4 fruit fly cellular contexts compared by ENCODE assay signal in genomic region chr3L:19234922-19235702, dm6.
TF ChIP-seq lines count a peak whose summit lies in the region.

Gene fz2 (minus strand): TSS chr3L:19235373.

- no peak for TF ChIP-seq CTCF in whole organism, embryonic (GFP tag; optimal IDR thresholded peaks at IDR 0.05; lab: Kevin White, UChicago)

TF ChIP-seq in whole organism, adult, 20 proteins besides CTCF, POLR2A, EP300 and RAD21:
- peak; percentile 21 for TF ChIP-seq bab1 (GFP tag; optimal IDR thresholded peaks at IDR 0.05; lab: Kevin White, UChicago)
- TF ChIP-seq Mnt (GFP tag; optimal IDR thresholded peaks at IDR 0.05; lab: Kevin White, UChicago) = no peak
- peak; percentile 11 for TF ChIP-seq tj (GFP tag; optimal IDR thresholded peaks at IDR 0.05; lab: Kevin White, UChicago)
- TF ChIP-seq cic (GFP tag; optimal IDR thresholded peaks at IDR 0.05; lab: Kevin White, UChicago) = peak; percentile 13
- peak; percentile 91 for TF ChIP-seq kay (GFP tag; lab: Kevin White, UChicago; ENCODE audit: borderline replicate concordance)
- TF ChIP-seq CG1620 (GFP tag; optimal IDR thresholded peaks at IDR 0.05; lab: Kevin White, UChicago) = no peak

TF ChIP-seq in whole organism, embryonic, 481 proteins besides CTCF, POLR2A, EP300 and RAD21 (continues in another document):
- TF ChIP-seq Bdp1 (GFP tag; optimal IDR thresholded peaks at IDR 0.05; lab: Kevin White, UChicago) (no peak), CG2678 (tag; optimal IDR thresholded peaks at IDR 0.05; lab: Kevin White, UChicago) (no peak), crp (GFP tag; optimal IDR thresholded peaks at IDR 0.05; lab: Kevin White, UChicago) (no peak), eve (GFP tag; optimal IDR thresholded peaks at IDR 0.05; lab: Kevin White, UChicago) (no peak), CG8478 (optimal IDR thresholded peaks at IDR 0.05; lab: Kevin White, UChicago) (no peak), CG10267 (tag; optimal IDR thresholded peaks at IDR 0.05; lab: Kevin White, UChicago) (no peak), HLH54F (GFP tag; optimal IDR thresholded peaks at IDR 0.05; lab: Kevin White, UChicago) (no peak), CG12219 (GFP tag; optimal IDR thresholded peaks at IDR 0.05; lab: Kevin White, UChicago) (no peak), CG13296 (GFP tag; optimal IDR thresholded peaks at IDR 0.05; lab: Kevin White, UChicago) (no peak), Trl (optimal IDR thresholded peaks at IDR 0.05; lab: Kevin White, UChicago) (peak; percentile 25 to 55), Trl (GFP tag; optimal IDR thresholded peaks at IDR 0.05; lab: Kevin White, UChicago) (no peak), H2.0 (GFP tag; IDR thresholded peaks at IDR 0.05; lab: Robert Waterston, UW) (no peak), peb (GFP tag; IDR thresholded peaks at IDR 0.05; lab: Robert Waterston, UW) (no peak), CG10147 (GFP tag; optimal IDR thresholded peaks at IDR 0.05; lab: Kevin White, UChicago) (no peak), CG4730 (GFP tag; IDR thresholded peaks at IDR 0.05; lab: Robert Waterston, UW) (no peak), CG10543 (GFP tag; optimal IDR thresholded peaks at IDR 0.05; lab: Kevin White, UChicago) (no peak), YL-1 (GFP tag; optimal IDR thresholded peaks at IDR 0.05; lab: Kevin White, UChicago) (no peak), CG10565 (GFP tag; optimal IDR thresholded peaks at IDR 0.05; lab: Kevin White, UChicago) (no peak), Doc3 (GFP tag; IDR thresholded peaks at IDR 0.05; lab: Robert Waterston, UW; ENCODE audit: partially characterized antibody) (no peak), H15 (GFP tag; IDR thresholded peaks at IDR 0.05; lab: Robert Waterston, UW) (no peak), abd-A (tag; optimal IDR thresholded peaks at IDR 0.05; lab: Kevin White, UChicago) (peak; percentile 78), pfk (GFP tag; optimal IDR thresholded peaks at IDR 0.05; lab: Kevin White, UChicago) (peak; percentile 87), fd96Cb (tag; optimal IDR thresholded peaks at IDR 0.05; lab: Kevin White, UChicago) (no peak), CG14710 (tag; optimal IDR thresholded peaks at IDR 0.05; lab: Kevin White, UChicago) (no peak), mirr (GFP tag; optimal IDR thresholded peaks at IDR 0.05; lab: Kevin White, UChicago) (no peak), CG17361 (GFP tag; IDR thresholded peaks at IDR 0.05; lab: Robert Waterston, UW) (no peak), fru (optimal IDR thresholded peaks at IDR 0.05; lab: Kevin White, UChicago) (no peak), cas (GFP tag; IDR thresholded peaks at IDR 0.05; lab: Robert Waterston, UW) (no peak), Atf-2 (GFP tag; optimal IDR thresholded peaks at IDR 0.05; lab: Kevin White, UChicago) (no peak), CG2199 (GFP tag; IDR thresholded peaks at IDR 0.05; lab: Robert Waterston, UW) (no peak), CG15479 (GFP tag; optimal IDR thresholded peaks at IDR 0.05; lab: Kevin White, UChicago) (no peak)

TF ChIP-seq in whole organism, prepupa, 60 proteins besides CTCF, POLR2A, EP300 and RAD21:
- no peak for TF ChIP-seq CG10631 (GFP tag; optimal IDR thresholded peaks at IDR 0.05; lab: Kevin White, UChicago)
- TF ChIP-seq net (GFP tag; optimal IDR thresholded peaks at IDR 0.05; lab: Kevin White, UChicago) = no peak
- TF ChIP-seq CG1621 (tag; optimal IDR thresholded peaks at IDR 0.05; lab: Kevin White, UChicago) = no peak
- no peak for TF ChIP-seq Sox102F (GFP tag; optimal IDR thresholded peaks at IDR 0.05; lab: Kevin White, UChicago)
- no peak for TF ChIP-seq CG6792 (GFP tag; optimal IDR thresholded peaks at IDR 0.05; lab: Kevin White, UChicago)
- no peak for TF ChIP-seq CG6276 (GFP tag; optimal IDR thresholded peaks at IDR 0.05; lab: Kevin White, UChicago)
- no peak for TF ChIP-seq CG32006 (GFP tag; optimal IDR thresholded peaks at IDR 0.05; lab: Kevin White, UChicago)
- TF ChIP-seq fkh (GFP tag; optimal IDR thresholded peaks at IDR 0.05; lab: Kevin White, UChicago) = no peak
- no peak for TF ChIP-seq salr (GFP tag; optimal IDR thresholded peaks at IDR 0.05; lab: Kevin White, UChicago)
- TF ChIP-seq Gug (GFP tag; IDR thresholded peaks at IDR 0.05; lab: Robert Waterston, UW) = no peak
- no peak for TF ChIP-seq Hr38 (GFP tag; optimal IDR thresholded peaks at IDR 0.05; lab: Kevin White, UChicago)
- no peak for TF ChIP-seq CG11902 (GFP tag; optimal IDR thresholded peaks at IDR 0.05; lab: Kevin White, UChicago)
- TF ChIP-seq dsx (GFP tag; optimal IDR thresholded peaks at IDR 0.05; lab: Kevin White, UChicago; ENCODE audit: poor library complexity, severe bottlenecking) = no peak
- no peak for TF ChIP-seq Eip75B (GFP tag; optimal IDR thresholded peaks at IDR 0.05; lab: Kevin White, UChicago)
- no peak for TF ChIP-seq Lpt (GFP tag; optimal IDR thresholded peaks at IDR 0.05; lab: Kevin White, UChicago)
- 0 out of 3 replicates have a peak, but pooled peaks have one; percentile 8 for TF ChIP-seq eg (GFP tag; IDR thresholded peaks at IDR 0.05; lab: Robert Waterston, UW)
- peak; percentile 7 for TF ChIP-seq Eip78C (GFP tag; lab: Kevin White, UChicago)
- no peak for TF ChIP-seq spab (GFP tag; optimal IDR thresholded peaks at IDR 0.05; lab: Kevin White, UChicago)
- TF ChIP-seq CG6163 (GFP tag; IDR thresholded peaks at IDR 0.05; lab: Robert Waterston, UW) = 0 out of 3 replicates have a peak, but pooled peaks have one; percentile 15
- no peak for TF ChIP-seq topi (GFP tag; optimal IDR thresholded peaks at IDR 0.05; lab: Kevin White, UChicago)
- no peak for TF ChIP-seq cyc (GFP tag; optimal IDR thresholded peaks at IDR 0.05; lab: Kevin White, UChicago)
- TF ChIP-seq acj6 (GFP tag; optimal IDR thresholded peaks at IDR 0.05; lab: Kevin White, UChicago) = no peak
- TF ChIP-seq svp (GFP tag; lab: Kevin White, UChicago) = no peak
- no peak for TF ChIP-seq Met (GFP tag; optimal IDR thresholded peaks at IDR 0.05; lab: Kevin White, UChicago)
- no peak for TF ChIP-seq CG11762 (GFP tag; optimal IDR thresholded peaks at IDR 0.05; lab: Kevin White, UChicago; ENCODE audit: insufficient read depth)
- no peak for TF ChIP-seq fd85E (GFP tag; optimal IDR thresholded peaks at IDR 0.05; lab: Kevin White, UChicago)
- TF ChIP-seq vri (GFP tag; optimal IDR thresholded peaks at IDR 0.05; lab: Kevin White, UChicago) = no peak
- TF ChIP-seq CG8119 (GFP tag; IDR thresholded peaks at IDR 0.05; lab: Robert Waterston, UW) = peak; percentile 25; the same call in 1 of the 3 replicates
- no peak for TF ChIP-seq Ets21C (GFP tag; optimal IDR thresholded peaks at IDR 0.05; lab: Kevin White, UChicago)

TF ChIP-seq in whole organism, pupa, 21 proteins besides CTCF, POLR2A, EP300 and RAD21:
- no peak for TF ChIP-seq Pif1B (GFP tag; optimal IDR thresholded peaks at IDR 0.05; lab: Kevin White, UChicago)
- 0 out of 2 replicates have a peak, but pooled peaks have one; percentile 32 for TF ChIP-seq CG32121 (GFP tag; IDR thresholded peaks at IDR 0.05; lab: Robert Waterston, UW)
- peak; percentile 47; the same call in 1 of the 3 replicates for TF ChIP-seq CG4496 (GFP tag; IDR thresholded peaks at IDR 0.05; lab: Robert Waterston, UW)
